Worm (Caenorhabditis elegans) whole organism, young adult: ENCODE results near the gene W06G6.20.

Experiments
- B0261.1 ChIP-seq: sonication (generic microtip); optimal IDR thresholded peaks from 2 replicates; lab custom pipeline; 2016; ENCODE audit warnings: mild to moderate bottlenecking, missing genetic modification characterization, moderate library complexity, missing compliant biosample characterization
- B0336.3 ChIP-seq: fragments of 200-800 bp; sonication (Bioruptor generic); IDR thresholded peaks from 2 replicates; pipeline ENCODE4 v1.3.6; 2022; ENCODE audit warnings: missing genetic modification characterization, missing compliant biosample characterization
- F22D6.2 ChIP-seq: sonication (generic microtip); optimal IDR thresholded peaks from 2 replicates; lab custom pipeline; 2016; ENCODE audit warnings: mild to moderate bottlenecking, missing genetic modification characterization, missing compliant biosample characterization
- F57A8.1 ChIP-seq: fragments of 200-800 bp; sonication (Bioruptor generic); optimal IDR thresholded peaks from 2 replicates; lab custom pipeline; 2018; ENCODE audit warnings: mild to moderate bottlenecking, missing genetic modification characterization, moderate library complexity, missing compliant biosample characterization
- Y67H2A.10 ChIP-seq: fragments of 200-800 bp; sonication (Bioruptor generic); conservative IDR thresholded peaks from 2 replicates; pipeline ENCODE4 v1.3.6; 2022; ENCODE audit warnings: missing genetic modification reagents, missing genetic modification characterization, missing compliant biosample characterization
- akir-1 ChIP-seq: fragments of 200-800 bp; sonication (Bioruptor generic); optimal IDR thresholded peaks from 2 replicates; lab custom pipeline; 2018; ENCODE audit warnings: mild to moderate bottlenecking, missing genetic modification characterization, moderate library complexity, missing compliant biosample characterization
- ama-1 ChIP-seq, 3 experiments: fragments of 150-350 bp in 1 of 3; sonication (generic microtip) in 2 of 3; optimal IDR thresholded peaks; 2 replicates each; lab custom pipeline; 2014 to 2018; ENCODE audit warnings: missing biosample characterization in 2 of 3, missing genetic modification characterization in 2 of 3, missing genetic modification reagents in 2 of 3
- aptf-3 ChIP-seq: fragments of 200-800 bp; sonication (Bioruptor generic); IDR thresholded peaks from 2 replicates; pipeline ENCODE4 v1.3.6; 2022; ENCODE audit warnings: missing genetic modification characterization, missing compliant biosample characterization
- atf-7 ChIP-seq: sonication (generic microtip); optimal IDR thresholded peaks from 2 replicates; lab custom pipeline; 2017; ENCODE audit warnings: mild to moderate bottlenecking, missing genetic modification characterization, missing compliant biosample characterization
- athp-1 ChIP-seq: sonication (generic microtip); optimal IDR thresholded peaks from 2 replicates; lab custom pipeline; 2017; ENCODE audit warnings: mild to moderate bottlenecking, missing genetic modification characterization, missing compliant biosample characterization
- bed-2 ChIP-seq: fragments of 200-800 bp; sonication (Bioruptor generic); IDR thresholded peaks from 2 replicates; pipeline ENCODE4 v1.3.6; 2022; ENCODE audit warnings: missing genetic modification reagents, missing genetic modification characterization, missing compliant biosample characterization
- ccch-3 ChIP-seq: fragments of 200-800 bp; sonication (Bioruptor generic); optimal IDR thresholded peaks from 2 replicates; lab custom pipeline; 2018; ENCODE audit warnings: mild to moderate bottlenecking, missing genetic modification characterization, missing compliant biosample characterization
- cebp-1 ChIP-seq, 2 experiments: fragments of 200-800 bp in 1 of 2; sonication (Bioruptor generic) in 1 of 2; sonication (generic microtip) in 1 of 2; IDR thresholded peaks in 1 of 2; optimal IDR thresholded peaks in 1 of 2; 2 replicates each; pipeline versions ENCODE4 v1.3.6 to Lab custom; 2017 to 2022; ENCODE audit warnings: missing compliant biosample characterization in 2 of 2, missing genetic modification characterization in 2 of 2, mild to moderate bottlenecking in 1 of 2, missing genetic modification reagents in 1 of 2, moderate library complexity in 1 of 2
- ceh-40 ChIP-seq: fragments of 200-800 bp; sonication (Bioruptor generic); IDR thresholded peaks from 2 replicates; pipeline ENCODE4 v1.3.6; 2022; ENCODE audit warnings: missing genetic modification characterization, missing compliant biosample characterization
- ceh-79 ChIP-seq: sonication (generic microtip); optimal IDR thresholded peaks from 2 replicates; lab custom pipeline; 2017; ENCODE audit warnings: mild to moderate bottlenecking, missing genetic modification characterization, missing compliant biosample characterization
- die-1 ChIP-seq: sonication (generic microtip); optimal IDR thresholded peaks from 2 replicates; lab custom pipeline; 2016; ENCODE audit warnings: missing genotype, mild to moderate bottlenecking, missing genetic modification characterization, missing compliant biosample characterization
- dox-1 ChIP-seq: fragments of 200-800 bp; sonication (Bioruptor generic); IDR thresholded peaks from 2 replicates; pipeline ENCODE4 v1.3.6; 2022; ENCODE audit warnings: missing genetic modification reagents, missing genetic modification characterization, missing compliant biosample characterization
- egl-44 ChIP-seq: fragments of 200-800 bp; sonication (Bioruptor generic); IDR thresholded peaks from 2 replicates; pipeline ENCODE4 v1.3.6; 2022; ENCODE audit warnings: missing genetic modification reagents, missing genetic modification characterization, missing compliant biosample characterization
- egrh-3 ChIP-seq: fragments of 200-800 bp; sonication (Bioruptor generic); IDR thresholded peaks from 2 replicates; pipeline ENCODE4 v1.3.6; 2022; ENCODE audit warnings: missing genetic modification reagents, missing genetic modification characterization, missing compliant biosample characterization
- ets-4 ChIP-seq: fragments of 200-800 bp; sonication (Bioruptor generic); optimal IDR thresholded peaks from 2 replicates; lab custom pipeline; 2018; ENCODE audit warnings: mild to moderate bottlenecking, missing genetic modification characterization, missing compliant biosample characterization
- gei-17 ChIP-seq: fragments of 200-800 bp; sonication (Bioruptor generic); optimal IDR thresholded peaks from 2 replicates; lab custom pipeline; 2018; ENCODE audit warnings: mild to moderate bottlenecking, missing genetic modification characterization, missing compliant biosample characterization
- him-1 ChIP-seq: sonication (generic microtip); optimal IDR thresholded peaks from 2 replicates; lab custom pipeline; 2016; ENCODE audit warnings: missing genotype, missing genetic modification reagents, missing genetic modification characterization, missing compliant biosample characterization
- hlh-12 ChIP-seq: sonication (generic microtip); optimal IDR thresholded peaks from 2 replicates; lab custom pipeline; 2016; ENCODE audit warnings: missing genetic modification characterization, missing compliant biosample characterization
- hmg-1.2 ChIP-seq: fragments of 200-800 bp; sonication (Bioruptor generic); IDR thresholded peaks from 2 replicates; pipeline ENCODE4 v1.3.6; 2022; ENCODE audit warnings: missing genetic modification reagents, missing genetic modification characterization, missing compliant biosample characterization
- hmg-20 ChIP-seq: fragments of 200-800 bp; sonication (Bioruptor generic); IDR thresholded peaks from 2 replicates; pipeline ENCODE4 v1.3.6; 2022; ENCODE audit warnings: missing genetic modification reagents, missing genetic modification characterization, missing compliant biosample characterization
- hrde-1 ChIP-seq: sonication (generic microtip); optimal IDR thresholded peaks from 2 replicates; lab custom pipeline; 2016; ENCODE audit warnings: missing genetic modification characterization, mild to moderate bottlenecking, missing compliant biosample characterization, moderate library complexity, missing genotype, missing genetic modification reagents, borderline replicate concordance
- let-526 ChIP-seq: fragments of 200-800 bp; sonication (Bioruptor generic); IDR thresholded peaks from 2 replicates; pipeline ENCODE4 v1.3.6; 2022; ENCODE audit warnings: missing genetic modification reagents, missing genetic modification characterization, missing compliant biosample characterization
- lin-40 ChIP-seq: sonication (generic microtip); optimal IDR thresholded peaks from 2 replicates; lab custom pipeline; 2016; ENCODE audit warnings: missing genetic modification characterization, mild to moderate bottlenecking, missing compliant biosample characterization, missing genotype, missing genetic modification reagents
- madf-8 ChIP-seq: fragments of 200-800 bp; sonication (Bioruptor generic); conservative IDR thresholded peaks from 2 replicates; pipeline ENCODE4 v1.3.6; 2022; ENCODE audit warnings: missing genetic modification reagents, missing genetic modification characterization, missing compliant biosample characterization
- mel-28 ChIP-seq: sonication (generic microtip); optimal IDR thresholded peaks from 2 replicates; lab custom pipeline; 2016; ENCODE audit warnings: borderline replicate concordance, mild to moderate bottlenecking, missing genetic modification characterization, missing compliant biosample characterization
- nfya-1 ChIP-seq: sonication (generic microtip); optimal IDR thresholded peaks from 2 replicates; lab custom pipeline; 2017; ENCODE audit warnings: antibody characterized with exemption, missing compliant biosample characterization, missing genetic modification characterization, borderline replicate concordance; ENCODE audit not compliant: insufficient read depth
- nfyb-1 ChIP-seq: fragments of 200-800 bp; sonication (Bioruptor generic); IDR thresholded peaks from 2 replicates; pipeline ENCODE4 v1.3.6; 2022; ENCODE audit warnings: missing genetic modification reagents, missing genetic modification characterization, missing compliant biosample characterization
- rec-8 ChIP-seq, 2 experiments: sonication (generic microtip); optimal IDR thresholded peaks; 2 replicates each; lab custom pipeline; 2016; ENCODE audit warnings: mild to moderate bottlenecking in 2 of 2, missing genetic modification characterization in 2 of 2, missing genetic modification reagents in 2 of 2, missing genotype in 2 of 2, missing biosample characterization in 1 of 2, missing compliant biosample characterization in 1 of 2, moderate library complexity in 1 of 2
- snpc-1.1 ChIP-seq: sonication (generic microtip); optimal IDR thresholded peaks from 2 replicates; lab custom pipeline; 2017; ENCODE audit warnings: missing genetic modification characterization, mild to moderate bottlenecking, missing compliant biosample characterization, antibody characterized with exemption, moderate library complexity, missing genotype, missing genetic modification reagents; ENCODE audit not compliant: insufficient read depth

W06G6.20 gene

DNA sequence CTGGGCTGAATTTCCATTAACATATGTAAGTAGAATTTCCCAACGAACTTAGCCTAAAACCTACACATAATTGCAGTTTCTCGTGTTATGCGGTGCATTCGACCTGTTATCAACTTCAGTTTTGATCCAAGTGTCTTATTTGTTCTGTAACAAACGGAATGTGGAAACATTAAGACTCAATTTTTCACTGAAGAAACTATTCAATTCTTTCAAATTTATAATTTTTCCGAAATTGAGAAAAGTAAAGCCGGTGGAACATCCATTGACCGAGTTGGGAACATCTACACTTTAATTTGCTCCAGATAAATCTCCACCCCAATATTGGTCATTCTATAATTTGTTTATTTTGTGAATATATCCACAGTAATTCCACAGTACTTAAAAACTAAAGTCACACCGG, 26.2 kb upstream of the W06G6.20 start:
- TF ChIP-seq F57A8.1 (no peak), ets-4 (no peak), akir-1 (GFP tag; lab: Kevin White, UChicago) (no peak), F22D6.2 (tag; lab: Kevin White, UChicago) (no peak), die-1 (tag; lab: Kevin White, UChicago) (no peak), rec-8 (tag; optimal IDR thresholded peaks at IDR 0.05; lab: Kevin White, UChicago) (no peak), athp-1 (tag; lab: Kevin White, UChicago) (no peak), B0336.3 (GFP tag; lab: Robert Waterston, UW) (no peak), hlh-12 (tag; lab: Kevin White, UChicago) (no peak), B0261.1 (no peak), him-1 (tag; lab: Kevin White, UChicago) (no peak), ceh-40 (GFP tag; lab: Robert Waterston, UW) (no peak), hmg-1.2 (GFP tag; lab: Robert Waterston, UW) (no peak), let-526 (GFP tag; lab: Robert Waterston, UW) (no peak)

DNA sequence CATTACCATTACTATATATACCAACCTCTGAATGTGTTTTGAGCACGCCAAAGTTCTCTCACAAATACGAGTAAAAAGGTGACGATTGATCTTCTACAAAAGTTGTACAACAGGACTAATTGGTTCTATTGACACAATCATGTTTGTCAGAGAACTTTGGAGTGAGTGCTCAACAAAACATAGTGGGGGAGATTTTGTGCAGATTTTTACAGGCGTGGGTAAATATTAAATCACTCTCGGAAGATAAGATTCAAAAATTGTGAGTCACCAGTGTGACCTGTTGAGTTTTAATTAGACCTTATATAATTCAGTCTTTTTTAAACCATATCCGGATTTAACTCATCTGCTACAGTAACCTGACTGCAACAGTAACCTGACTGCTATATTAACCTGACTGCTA, 24.0 kb upstream of the W06G6.20 start, which contains the start of gene F14F8.8:
TSS of gene F14F8.8 (minus strand) at position 101 of the 400 bp plus-strand sequence.
- TF ChIP-seq nfyb-1: no peak
- no peak for TF ChIP-seq F57A8.1
- no peak for TF ChIP-seq ccch-3
- no peak for TF ChIP-seq hmg-20
- TF ChIP-seq ets-4: no peak
- no peak for TF ChIP-seq mel-28 (tag; lab: Kevin White, UChicago)
- TF ChIP-seq gei-17 (GFP tag; lab: Kevin White, UChicago): no peak
- TF ChIP-seq F22D6.2 (tag; lab: Kevin White, UChicago): no peak
- TF ChIP-seq Y67H2A.10 (GFP tag; lab: Robert Waterston, UW): no peak
- no peak for TF ChIP-seq atf-7 (tag; lab: Kevin White, UChicago)
- TF ChIP-seq ceh-79 (tag; lab: Kevin White, UChicago): no peak
- TF ChIP-seq ama-1 (optimal IDR thresholded peaks at IDR 0.05; lab: Kevin White, UChicago): no peak
- no peak for TF ChIP-seq ama-1 (GFP tag; optimal IDR thresholded peaks at IDR 0.05; lab: Kevin White, UChicago)

DNA sequence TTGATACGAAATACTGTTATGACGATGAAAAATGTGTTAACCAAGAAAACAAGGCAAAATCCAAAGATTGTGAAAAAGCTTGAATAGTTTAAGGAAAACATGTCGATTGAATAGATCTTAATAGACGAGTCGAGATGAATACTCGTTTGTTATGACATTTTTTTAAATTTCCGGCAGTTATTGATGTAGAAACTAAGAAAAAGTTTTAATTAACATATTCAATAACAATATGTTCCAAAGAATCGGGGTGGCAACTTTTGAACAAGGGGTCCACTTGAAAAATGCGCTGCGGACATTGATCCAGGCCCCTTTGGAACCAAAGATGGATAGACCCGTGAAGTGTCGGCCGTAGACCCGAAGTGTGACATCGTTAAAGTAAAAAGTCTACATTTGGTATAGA, 23.0 kb upstream of the W06G6.20 start, which contains the start of gene str-61:
TSS of gene str-61 (minus strand) at position 101 of the 400 bp plus-strand sequence.
- TF ChIP-seq egrh-3 (GFP tag; lab: Robert Waterston, UW) (no peak), lin-40 (tag; lab: Kevin White, UChicago) (no peak), egl-44 (GFP tag; lab: Robert Waterston, UW) (no peak), madf-8 (GFP tag; lab: Robert Waterston, UW) (no peak), hrde-1 (no peak), F22D6.2 (tag; lab: Kevin White, UChicago) (no peak), dox-1 (GFP tag; lab: Robert Waterston, UW) (no peak), aptf-3 (GFP tag; lab: Robert Waterston, UW) (no peak), nfyb-1 (no peak), bed-2 (GFP tag; lab: Robert Waterston, UW) (no peak), ccch-3 (no peak), rec-8 (tag; optimal IDR thresholded peaks at IDR 0.05; lab: Kevin White, UChicago) (no peak), snpc-1.1 (tag; lab: Kevin White, UChicago) (no peak), atf-7 (tag; lab: Kevin White, UChicago) (no peak), nfya-1 (no peak), cebp-1 (GFP tag; IDR thresholded peaks at IDR 0.05; lab: Robert Waterston, UW) (no peak), cebp-1 (tag; optimal IDR thresholded peaks at IDR 0.05; lab: Kevin White, UChicago) (no peak)
